Fruit fly (Drosophila melanogaster) whole organism, embryonic: ENCODE measurements around the gene TTLL6B.

Experiments
- CG10147 ChIP-seq: fragments of 200-800 bp; sonication (Bioruptor generic); optimal IDR thresholded peaks from 2 replicates; lab custom pipeline; 2019; ENCODE audit warnings: missing biosample characterization, mild to moderate bottlenecking, missing genetic modification characterization, moderate library complexity
- CG12071 ChIP-seq: fragments of 200-800 bp; sonication (Bioruptor generic); optimal IDR thresholded peaks from 3 replicates; lab custom pipeline; 2018; ENCODE audit warnings: missing biosample characterization, mild to moderate bottlenecking, missing genetic modification characterization
- CG13894 ChIP-seq: fragments of 200-800 bp; sonication (Bioruptor generic); optimal IDR thresholded peaks from 3 replicates; lab custom pipeline; 2018; ENCODE audit warnings: missing biosample characterization, mild to moderate bottlenecking, missing genetic modification characterization, moderate library complexity
- CG14965 ChIP-seq: fragments of 200-800 bp; sonication (Bioruptor generic); optimal IDR thresholded peaks from 2 replicates; lab custom pipeline; 2016; ENCODE audit warnings: missing biosample characterization, missing genetic modification characterization, borderline replicate concordance
- CG15514 ChIP-seq: fragments of 200-800 bp; sonication (Bioruptor generic); optimal IDR thresholded peaks from 3 replicates; lab custom pipeline; 2017; ENCODE audit warnings: missing biosample characterization, missing genetic modification characterization, mild to moderate bottlenecking, moderate library complexity, missing genetic modification reagents
- CG16863 ChIP-seq: fragments of 200-800 bp; sonication (Bioruptor generic); optimal IDR thresholded peaks from 3 replicates; lab custom pipeline; 2016; ENCODE audit warnings: missing biosample characterization, missing genetic modification characterization
- CG17912 ChIP-seq: fragments of 200-800 bp; sonication (Bioruptor generic); optimal IDR thresholded peaks from 2 replicates; lab custom pipeline; 2018; ENCODE audit warnings: missing biosample characterization, mild to moderate bottlenecking, missing genetic modification characterization
- CG2199 ChIP-seq: fragments of 200-800 bp; sonication (Bioruptor generic); IDR thresholded peaks from 3 replicates; pipeline ENCODE4 v1.3.6; 2022; ENCODE audit warnings: missing biosample characterization, missing genetic modification characterization
- CG2678 ChIP-seq: fragments of 200-800 bp; sonication (Bioruptor generic); optimal IDR thresholded peaks from 3 replicates; lab custom pipeline; 2019; ENCODE audit warnings: missing biosample characterization, mild to moderate bottlenecking, missing genetic modification characterization, moderate library complexity
- CG2875 ChIP-seq: fragments of 200-800 bp; sonication (Bioruptor generic); optimal IDR thresholded peaks from 2 replicates; lab custom pipeline; 2017; ENCODE audit warnings: missing biosample characterization, mild to moderate bottlenecking, missing genetic modification characterization, missing genetic modification reagents
- CG32767 ChIP-seq: fragments of 200-800 bp; sonication (Bioruptor generic); IDR thresholded peaks from 2 replicates; pipeline ENCODE4 v1.3.6; 2022; ENCODE audit warnings: missing biosample characterization, missing genetic modification characterization
- CG3726 ChIP-seq: fragments of 200-800 bp; sonication (Bioruptor generic); IDR thresholded peaks from 3 replicates; pipeline ENCODE4, ENCODE4 v1.3.6; 2022; ENCODE audit warnings: missing biosample characterization, missing genetic modification characterization
- CG43689 ChIP-seq: fragments of 200-800 bp; sonication (Bioruptor generic); IDR thresholded peaks from 2 replicates; pipeline ENCODE4 v1.3.6; 2022; ENCODE audit warnings: missing biosample characterization, missing genetic modification characterization
- CG6654 ChIP-seq: fragments of 200-800 bp; sonication (Bioruptor generic); optimal IDR thresholded peaks from 2 replicates; lab custom pipeline; 2017; ENCODE audit warnings: missing biosample characterization, mild to moderate bottlenecking, missing genetic modification characterization
- CG6813 ChIP-seq: fragments of 200-800 bp; sonication (Bioruptor generic); optimal IDR thresholded peaks from 2 replicates; lab custom pipeline; 2017; ENCODE audit warnings: missing biosample characterization, missing genetic modification characterization, mild to moderate bottlenecking, moderate library complexity, missing genetic modification reagents
- CG7786 ChIP-seq: fragments of 200-800 bp; sonication (Bioruptor generic); optimal IDR thresholded peaks from 2 replicates; lab custom pipeline; 2016; ENCODE audit warnings: missing biosample characterization, missing genetic modification characterization
- CG8478 ChIP-seq: fragments of >200 bp; optimal IDR thresholded peaks from 2 replicates; lab custom pipeline; 2018
- CG8944 ChIP-seq: fragments of 200-800 bp; sonication (Bioruptor generic); optimal IDR thresholded peaks from 3 replicates; lab custom pipeline; 2016; ENCODE audit warnings: missing biosample characterization, missing genetic modification characterization
- CHES-1-like ChIP-seq: fragments of 200-800 bp; sonication (Bioruptor generic); optimal IDR thresholded peaks from 2 replicates; lab custom pipeline; 2016; ENCODE audit warnings: missing biosample characterization, missing genetic modification characterization
- Camta ChIP-seq: fragments of 200-800 bp; sonication (Bioruptor generic); optimal IDR thresholded peaks from 2 replicates; lab custom pipeline; 2016; ENCODE audit warnings: missing biosample characterization, missing genetic modification characterization
- CoRest ChIP-seq: fragments of 200-800 bp; sonication (Bioruptor generic); optimal IDR thresholded peaks from 3 replicates; lab custom pipeline; 2018; ENCODE audit warnings: missing biosample characterization, mild to moderate bottlenecking, missing genetic modification characterization, moderate library complexity
- E2f1 ChIP-seq: fragments of 200-800 bp; sonication (Bioruptor generic); IDR thresholded peaks from 2 replicates; pipeline ENCODE4 v1.3.6; 2022; ENCODE audit warnings: missing biosample characterization, missing genetic modification characterization
- HLHmδ ChIP-seq: fragments of 200-800 bp; sonication (Bioruptor generic); optimal IDR thresholded peaks from 2 replicates; lab custom pipeline; 2018; ENCODE audit warnings: missing biosample characterization, mild to moderate bottlenecking, missing genetic modification characterization, moderate library complexity
- Hand ChIP-seq: fragments of 200-800 bp; sonication (Bioruptor generic); optimal IDR thresholded peaks from 2 replicates; lab custom pipeline; 2017; ENCODE audit warnings: mild to moderate bottlenecking, missing biosample characterization, missing genetic modification reagents, missing genetic modification characterization
- Hr39 ChIP-seq: fragments of >200 bp; optimal IDR thresholded peaks from 2 replicates; lab custom pipeline; 2017
- Max ChIP-seq: fragments of 200-800 bp; sonication (Bioruptor generic); optimal IDR thresholded peaks from 2 replicates; lab custom pipeline; 2016; ENCODE audit warnings: missing biosample characterization, mild to moderate bottlenecking, missing genetic modification characterization
- Mrtf ChIP-seq: fragments of 200-800 bp; sonication (Bioruptor generic); IDR thresholded peaks from 3 replicates; pipeline ENCODE4 v1.3.6; 2022; ENCODE audit warnings: missing biosample characterization, missing genetic modification characterization
- Ptx1 ChIP-seq: fragments of 200-800 bp; sonication (Bioruptor generic); IDR thresholded peaks from 2 replicates; pipeline ENCODE4 v1.3.6; 2022; ENCODE audit warnings: missing biosample characterization, missing genetic modification characterization
- Scr ChIP-seq: fragments of 200-800 bp; sonication (Bioruptor generic); IDR thresholded peaks from 2 replicates; pipeline ENCODE4 v1.3.6; 2022; ENCODE audit warnings: missing biosample characterization, missing genetic modification characterization; ENCODE audit not compliant: partially characterized antibody
- Trl ChIP-seq, 3 experiments: fragments of >200 bp in 2 of 3; fragments of 200-800 bp in 1 of 3; sonication (Bioruptor generic) in 1 of 3; optimal IDR thresholded peaks; 2 replicates in 1 of 3; 3 replicates in 2 of 3; lab custom pipeline; 2016 to 2017; ENCODE audit warnings: missing biosample characterization in 1 of 3, missing genetic modification characterization in 1 of 3
- YL-1 ChIP-seq: fragments of 200-800 bp; sonication (Bioruptor generic); optimal IDR thresholded peaks from 3 replicates; lab custom pipeline; 2017; ENCODE audit warnings: missing biosample characterization, mild to moderate bottlenecking, missing genetic modification characterization
- croc ChIP-seq: fragments of 200-800 bp; sonication (Bioruptor generic); conservative IDR thresholded peaks from 3 replicates; pipeline ENCODE4 v1.3.6; 2022; ENCODE audit warnings: missing biosample characterization, missing genetic modification characterization
- dmrt11E ChIP-seq: fragments of 200-800 bp; sonication (Bioruptor generic); optimal IDR thresholded peaks from 3 replicates; lab custom pipeline; 2018; ENCODE audit warnings: missing biosample characterization, mild to moderate bottlenecking, missing genetic modification characterization, moderate library complexity
- dmrt99B ChIP-seq: fragments of 200-800 bp; sonication (Bioruptor generic); optimal IDR thresholded peaks from 2 replicates; lab custom pipeline; 2018; ENCODE audit warnings: missing biosample characterization, mild to moderate bottlenecking, missing genetic modification characterization, moderate library complexity
- fd96Cb ChIP-seq: fragments of 200-800 bp; sonication (Bioruptor generic); optimal IDR thresholded peaks from 2 replicates; lab custom pipeline; 2018; ENCODE audit warnings: missing biosample characterization, mild to moderate bottlenecking, missing genetic modification characterization, moderate library complexity
- gcm2 ChIP-seq: fragments of 200-800 bp; sonication (Bioruptor generic); optimal IDR thresholded peaks from 2 replicates; lab custom pipeline; 2016; ENCODE audit warnings: missing biosample characterization, missing genetic modification characterization
- gfzf ChIP-seq: fragments of 200-800 bp; sonication (Bioruptor generic); optimal IDR thresholded peaks from 2 replicates; lab custom pipeline; 2016; ENCODE audit warnings: missing biosample characterization, mild to moderate bottlenecking, missing genetic modification characterization, moderate library complexity
- gsb ChIP-seq: fragments of 200-800 bp; sonication (Bioruptor generic); IDR thresholded peaks from 2 replicates; pipeline ENCODE4 v1.3.6; 2022; ENCODE audit warnings: missing biosample characterization, missing genetic modification characterization
- luna ChIP-seq: fragments of 200-800 bp; sonication (Bioruptor generic); optimal IDR thresholded peaks from 2 replicates; lab custom pipeline; 2016; ENCODE audit warnings: missing biosample characterization, missing genetic modification characterization
- nerfin-1 ChIP-seq: fragments of 200-800 bp; sonication (Bioruptor generic); optimal IDR thresholded peaks from 3 replicates; lab custom pipeline; 2019; ENCODE audit warnings: missing biosample characterization, mild to moderate bottlenecking, missing genetic modification characterization, moderate library complexity
- otp ChIP-seq: fragments of 200-800 bp; sonication (Bioruptor generic); IDR thresholded peaks from 3 replicates; pipeline ENCODE4, ENCODE4 v1.3.6; 2022; ENCODE audit warnings: missing biosample characterization, missing genetic modification characterization
- pum ChIP-seq: fragments of 200-800 bp; sonication (Bioruptor generic); optimal IDR thresholded peaks from 2 replicates; lab custom pipeline; 2016; ENCODE audit warnings: missing biosample characterization, missing genetic modification characterization
- sqz ChIP-seq: fragments of 200-800 bp; sonication (Bioruptor generic); optimal IDR thresholded peaks from 3 replicates; lab custom pipeline; 2018; ENCODE audit warnings: missing biosample characterization, mild to moderate bottlenecking, missing genetic modification characterization
- tna ChIP-seq: fragments of 200-800 bp; sonication (Bioruptor generic); IDR thresholded peaks from 2 replicates; pipeline ENCODE4 v1.3.6; 2022; ENCODE audit warnings: missing biosample characterization, missing genetic modification characterization; ENCODE audit not compliant: partially characterized antibody
- trh ChIP-seq: fragments of 200-800 bp; sonication (Bioruptor generic); optimal IDR thresholded peaks from 2 replicates; lab custom pipeline; 2016; ENCODE audit warnings: missing biosample characterization, missing genetic modification characterization
- z ChIP-seq: fragments of 200-800 bp; sonication (Bioruptor generic); IDR thresholded peaks from 3 replicates; pipeline ENCODE4 v1.3.6; 2022; ENCODE audit warnings: missing biosample characterization, missing genetic modification characterization

The TTLL6B gene

DNA sequence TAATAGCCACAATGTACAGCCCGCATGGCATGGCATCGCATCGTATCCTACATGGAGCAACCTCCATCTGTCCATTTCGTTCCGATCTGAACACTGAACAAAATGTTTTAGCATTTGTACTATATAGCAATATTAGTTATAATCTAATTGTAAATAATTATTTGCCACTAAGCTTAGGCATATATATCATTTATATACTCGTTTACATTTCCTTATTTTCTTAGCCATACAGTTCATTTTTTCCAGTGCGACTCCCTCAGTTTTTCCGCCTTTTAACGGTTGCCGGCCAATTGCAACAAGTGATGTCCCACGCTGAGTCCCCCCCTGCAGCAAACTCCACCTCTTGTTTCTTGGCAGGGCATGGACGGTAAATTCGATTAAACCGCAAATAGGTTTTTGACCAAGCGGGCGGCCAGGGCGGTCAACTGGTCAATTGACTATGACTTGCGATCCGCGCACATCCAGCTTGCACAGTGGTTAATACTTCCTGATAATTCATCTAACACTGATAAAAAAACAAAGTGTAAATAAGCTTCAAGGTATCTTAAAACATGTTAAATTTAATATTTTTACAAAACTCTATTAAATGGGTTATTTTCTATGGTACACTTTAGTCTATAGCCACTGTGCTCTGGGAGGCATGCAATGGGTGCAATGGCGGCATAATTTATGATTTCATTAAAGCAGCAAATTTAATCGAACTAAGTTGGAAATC, 41.1 kb downstream of the TTLL6B start (continued):
- TF ChIP-seq Ptx1 (GFP tag; lab: Robert Waterston, UW) (0 out of 2 replicates have a peak, but pooled peaks have one; percentile 6), CG12071 (GFP tag; lab: Kevin White, UChicago) (no peak)

- TF ChIP-seq CG8944 = peak; percentile 17
- no peak for TF ChIP-seq tna (GFP tag; lab: Robert Waterston, UW)
- TF ChIP-seq gcm2 (GFP tag; lab: Kevin White, UChicago) = no peak
- peak; percentile 43 for TF ChIP-seq CG16863
- TF ChIP-seq CG17912 (GFP tag; lab: Kevin White, UChicago) = no peak
- no peak for TF ChIP-seq Hand (GFP tag; lab: Kevin White, UChicago)
- peak; percentile 44 for TF ChIP-seq dmrt99B
- TF ChIP-seq gsb (GFP tag; lab: Robert Waterston, UW) = no peak
- peak; percentile 37 for TF ChIP-seq CHES-1-like
- no peak for TF ChIP-seq E2f1 (GFP tag; lab: Robert Waterston, UW)
- TF ChIP-seq dmrt11E (tag; lab: Kevin White, UChicago) = peak; percentile 4
- TF ChIP-seq CoRest = peak; percentile 19
- TF ChIP-seq CG13894 = no peak
- TF ChIP-seq CG6813 (GFP tag; lab: Kevin White, UChicago) = peak; percentile 57
- TF ChIP-seq sqz = peak; percentile 1
- no peak for TF ChIP-seq CG32767 (GFP tag; lab: Robert Waterston, UW)
- TF ChIP-seq CG8478 (lab: Kevin White, UChicago) = no peak
- peak; percentile 40 for TF ChIP-seq nerfin-1 (tag; lab: Kevin White, UChicago)
- no peak for TF ChIP-seq z (GFP tag; lab: Robert Waterston, UW)
- TF ChIP-seq Hr39 (lab: Kevin White, UChicago) = no peak
- peak; percentile 68 for TF ChIP-seq CG2678 (tag; lab: Kevin White, UChicago)
- TF ChIP-seq CG43689 = peak; percentile 52; the same call in 1 of the 2 replicates
- TF ChIP-seq CG3726 (GFP tag; lab: Robert Waterston, UW) = 0 out of 3 replicates have a peak, but pooled peaks have one; percentile 42
- TF ChIP-seq CG7786 (GFP tag; lab: Kevin White, UChicago) = no peak
- peak; percentile 0 for TF ChIP-seq fd96Cb (tag; lab: Kevin White, UChicago)
- TF ChIP-seq Max (GFP tag; lab: Kevin White, UChicago) = no peak
- TF ChIP-seq trh (GFP tag; lab: Kevin White, UChicago) = peak; percentile 35
- TF ChIP-seq CG2875 (GFP tag; lab: Kevin White, UChicago) = peak; percentile 66
- TF ChIP-seq CG14965 (GFP tag; lab: Kevin White, UChicago) = no peak
- no peak for TF ChIP-seq luna (GFP tag; lab: Kevin White, UChicago)
- peak; percentile 64 for TF ChIP-seq CG12071 (GFP tag; lab: Kevin White, UChicago)
- TF ChIP-seq Mrtf (GFP tag; lab: Robert Waterston, UW) = no peak
- TF ChIP-seq croc = no peak
- TF ChIP-seq HLHmδ (GFP tag; lab: Kevin White, UChicago) = peak; percentile 23
- TF ChIP-seq CG10147 (GFP tag; lab: Kevin White, UChicago) = no peak
- peak; percentile 35 for TF ChIP-seq Camta (GFP tag; lab: Kevin White, UChicago)
- no peak for TF ChIP-seq Scr (GFP tag; lab: Robert Waterston, UW)
- TF ChIP-seq otp (GFP tag; lab: Robert Waterston, UW) = peak; percentile 76; the same call in 2 of the 3 replicates
- peak; percentile 17 for TF ChIP-seq pum
- no peak for TF ChIP-seq gfzf (GFP tag; lab: Kevin White, UChicago)
- TF ChIP-seq Trl (optimal IDR thresholded peaks at IDR 0.05; lab: Kevin White, UChicago) = no peak
- peak; percentile 58 for TF ChIP-seq Trl (GFP tag; optimal IDR thresholded peaks at IDR 0.05; lab: Kevin White, UChicago)
- TF ChIP-seq CG15514 (GFP tag; lab: Kevin White, UChicago) = peak; percentile 12
- no peak for TF ChIP-seq CG2199 (GFP tag; lab: Robert Waterston, UW)
- TF ChIP-seq YL-1 (GFP tag; lab: Kevin White, UChicago) = peak; percentile 18
- TF ChIP-seq CG6654 (GFP tag; lab: Kevin White, UChicago) = no peak
These were observed 42.0 kb downstream of the TTLL6B start for dm6 chr3R:27208724-27209343.
